Worm (Caenorhabditis elegans) whole organism, L2 larva: Measurements from ENCODE around the gene ZK813.7.

Source experiments
- F13H6.1 ChIP-seq: sonication (generic microtip); optimal IDR thresholded peaks from 2 replicates; lab custom pipeline; 2016; ENCODE audit warnings: missing genetic modification characterization, missing compliant biosample characterization
- ZK546.5 ChIP-seq: sonication (generic microtip); optimal IDR thresholded peaks from 2 replicates; lab custom pipeline; 2017; ENCODE audit warnings: missing biosample characterization, missing genetic modification characterization
- alr-1 ChIP-seq: fragments of 150-350 bp; optimal IDR thresholded peaks from 2 replicates; lab custom pipeline; 2014; ENCODE audit warnings: missing biosample characterization, missing genetic modification characterization
- ceh-82 ChIP-seq: fragments of 150-350 bp; optimal IDR thresholded peaks from 2 replicates; lab custom pipeline; 2014; ENCODE audit warnings: missing biosample characterization, missing genetic modification characterization
- crh-2 ChIP-seq: sonication (generic microtip); optimal IDR thresholded peaks from 2 replicates; lab custom pipeline; 2017; ENCODE audit warnings: missing biosample characterization, missing genetic modification characterization
- egl-27 ChIP-seq: sonication (generic microtip); optimal IDR thresholded peaks from 3 replicates; lab custom pipeline; 2017; ENCODE audit warnings: missing biosample characterization, missing genetic modification reagents, missing genetic modification characterization
- fos-1 ChIP-seq: fragments of 150-350 bp; optimal IDR thresholded peaks from 2 replicates; lab custom pipeline; 2014; ENCODE audit warnings: missing biosample characterization, missing genetic modification characterization
- lin-39 ChIP-seq: fragments of 150-350 bp; optimal IDR thresholded peaks from 2 replicates; lab custom pipeline; 2014; ENCODE audit warnings: missing biosample characterization, missing genetic modification reagents, missing genetic modification characterization
- lsy-2 ChIP-seq, 2 experiments: fragments of 150-350 bp in 1 of 2; sonication (generic microtip) in 1 of 2; optimal IDR thresholded peaks; 2 replicates each; lab custom pipeline; 2014 to 2017; ENCODE audit warnings: missing biosample characterization in 2 of 2, missing genetic modification characterization in 2 of 2
- nhr-237 ChIP-seq: fragments of 150-350 bp; optimal IDR thresholded peaks from 2 replicates; lab custom pipeline; 2014; ENCODE audit warnings: missing biosample characterization, missing genetic modification characterization
- skn-1 ChIP-seq: sonication (generic microtip); optimal IDR thresholded peaks from 2 replicates; lab custom pipeline; 2017; ENCODE audit warnings: missing biosample characterization, missing genetic modification characterization
- sma-9 ChIP-seq, 2 experiments: fragments of 150-350 bp in 1 of 2; sonication (generic microtip) in 1 of 2; optimal IDR thresholded peaks; 2 replicates each; lab custom pipeline; 2014 to 2016; ENCODE audit warnings: missing genetic modification characterization in 2 of 2, mild to moderate bottlenecking in 1 of 2, missing biosample characterization in 1 of 2, missing compliant biosample characterization in 1 of 2, missing genetic modification reagents in 1 of 2, moderate library complexity in 1 of 2
- snpc-4 ChIP-seq: fragments of 150-350 bp; optimal IDR thresholded peaks from 2 replicates; lab custom pipeline; 2014; ENCODE audit warnings: missing biosample characterization, missing genetic modification characterization
- unc-39 ChIP-seq: fragments of 150-350 bp; optimal IDR thresholded peaks from 2 replicates; lab custom pipeline; 2014; ENCODE audit warnings: missing biosample characterization, missing genetic modification characterization

ce11 chrX:3399917-3400316, 44.7 kb upstream of the ZK813.7 start, which contains the start of gene cht-1:
- no peak for TF ChIP-seq snpc-4 (tag; lab: Kevin White, UChicago)
- no peak for TF ChIP-seq lsy-2 (tag; optimal IDR thresholded peaks at IDR 0.05; lab: Kevin White, UChicago)
- no peak for TF ChIP-seq F13H6.1 (tag; lab: Kevin White, UChicago)
- TF ChIP-seq fos-1 (tag; lab: Kevin White, UChicago) = no peak
- no peak for TF ChIP-seq lin-39 (tag; lab: Kevin White, UChicago)
- TF ChIP-seq skn-1 (tag; lab: Kevin White, UChicago) = no peak
- no peak for TF ChIP-seq crh-2
- TF ChIP-seq ceh-82 = no peak
- TF ChIP-seq nhr-237 (tag; lab: Kevin White, UChicago) = no peak
- no peak for TF ChIP-seq ZK546.5 (tag; lab: Kevin White, UChicago)
- TF ChIP-seq egl-27 (tag; lab: Kevin White, UChicago) = no peak
- no peak for TF ChIP-seq sma-9 (GFP tag; optimal IDR thresholded peaks at IDR 0.05; lab: Kevin White, UChicago)
- no peak for TF ChIP-seq sma-9 (tag; optimal IDR thresholded peaks at IDR 0.05; lab: Kevin White, UChicago)
- TF ChIP-seq alr-1 = no peak
- TF ChIP-seq unc-39 = no peak
